Worm (Caenorhabditis elegans) whole organism, mixed stage, embryonic: ENCODE measurements around the gene W01D2.1.

Source experiments
- nhr-12 ChIP-seq: fragments of 150-350 bp; optimal IDR thresholded peaks from 2 replicates; lab custom pipeline; 2014; ENCODE audit warnings: missing biosample characterization, missing genetic modification characterization
- unc-62 ChIP-seq: fragments of 150-350 bp; optimal IDR thresholded peaks from 2 replicates; lab custom pipeline; 2014; ENCODE audit warnings: missing biosample characterization, missing genetic modification reagents, missing genetic modification characterization

DNA sequence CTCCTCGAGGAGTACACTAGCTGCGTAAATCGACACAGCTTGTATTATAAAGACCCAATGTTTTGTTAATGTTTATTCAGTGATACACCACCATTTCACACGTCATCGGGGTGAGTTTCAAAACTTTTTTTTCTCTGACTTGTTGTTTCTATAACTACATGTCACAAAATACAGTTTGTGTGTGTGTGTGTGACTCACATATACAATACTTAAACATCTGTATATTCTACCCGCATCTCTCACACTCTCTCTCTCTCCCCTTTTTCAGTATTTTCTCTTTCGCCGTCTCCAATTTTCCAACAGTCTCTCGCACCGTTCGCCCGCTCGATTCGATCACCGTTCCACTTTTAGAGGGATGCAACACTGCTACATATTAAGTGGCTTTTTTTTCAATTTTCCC lies 3.8 kb upstream of the W01D2.1 start:
- TF ChIP-seq nhr-12 (no peak), unc-62 (no peak)
